Worm (Caenorhabditis elegans): ENCODE measurements around the gene srz-90.

Gene srz-90

DNA sequence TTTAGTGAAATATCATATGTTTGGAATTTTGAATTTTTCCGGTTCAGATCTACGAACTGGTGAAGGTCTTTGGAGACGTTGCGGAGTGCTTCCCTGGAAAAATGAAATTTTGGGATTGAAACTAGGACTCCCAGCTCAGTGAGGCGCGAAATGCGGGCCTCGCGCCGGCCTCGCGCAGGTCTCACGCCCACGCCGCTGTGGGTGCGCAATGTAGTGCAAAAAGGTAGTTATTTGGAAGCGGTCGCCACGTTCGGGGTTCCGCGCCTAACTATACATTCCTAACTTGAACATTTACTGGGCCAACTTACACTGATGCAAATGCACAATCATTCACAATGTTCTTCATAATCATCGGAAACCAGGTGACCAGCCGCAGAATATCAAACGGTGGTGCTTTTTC lies 27.8 kb upstream of the srz-90 start:
- no peak for TF ChIP-seq mls-2 (tag; optimal IDR thresholded peaks at IDR 0.05)
- no peak for TF ChIP-seq flh-1 (GFP tag; optimal IDR thresholded peaks at IDR 0.05)
- TF ChIP-seq nhr-2 (tag; optimal IDR thresholded peaks at IDR 0.05), result no peak
- no peak for TF ChIP-seq blmp-1 (tag; optimal IDR thresholded peaks at IDR 0.05)
- no peak for TF ChIP-seq unc-120 (tag; optimal IDR thresholded peaks at IDR 0.05; ENCODE audit: poor library complexity, severe bottlenecking)
- no peak for TF ChIP-seq nhr-237 (tag; optimal IDR thresholded peaks at IDR 0.05)
- no peak for TF ChIP-seq bed-3 (GFP tag; optimal IDR thresholded peaks at IDR 0.05)
- TF ChIP-seq nhr-28 (tag; optimal IDR thresholded peaks at IDR 0.05), result no peak
- TF ChIP-seq nhr-12 (tag; optimal IDR thresholded peaks at IDR 0.05), result no peak
- TF ChIP-seq M03D4.4 (tag; optimal IDR thresholded peaks at IDR 0.05), result no peak
- no peak for TF ChIP-seq drap-1 (GFP tag; optimal IDR thresholded peaks at IDR 0.05)
- TF ChIP-seq lin-13 (tag; optimal IDR thresholded peaks at IDR 0.05), result no peak
- TF ChIP-seq hlh-1 (tag; optimal IDR thresholded peaks at IDR 0.05), result no peak
- TF ChIP-seq sptf-1 (tag; optimal IDR thresholded peaks at IDR 0.05), result no peak
- no peak for TF ChIP-seq unc-39 (tag; optimal IDR thresholded peaks at IDR 0.05)
- no peak for TF ChIP-seq tbx-8 (GFP tag; optimal IDR thresholded peaks at IDR 0.05)
- TF ChIP-seq lin-32 (GFP tag; optimal IDR thresholded peaks at IDR 0.05), result no peak
- no peak for TF ChIP-seq ceh-83 (GFP tag; optimal IDR thresholded peaks at IDR 0.05)
- no peak for TF ChIP-seq mep-1 (tag; optimal IDR thresholded peaks at IDR 0.05)

DNA sequence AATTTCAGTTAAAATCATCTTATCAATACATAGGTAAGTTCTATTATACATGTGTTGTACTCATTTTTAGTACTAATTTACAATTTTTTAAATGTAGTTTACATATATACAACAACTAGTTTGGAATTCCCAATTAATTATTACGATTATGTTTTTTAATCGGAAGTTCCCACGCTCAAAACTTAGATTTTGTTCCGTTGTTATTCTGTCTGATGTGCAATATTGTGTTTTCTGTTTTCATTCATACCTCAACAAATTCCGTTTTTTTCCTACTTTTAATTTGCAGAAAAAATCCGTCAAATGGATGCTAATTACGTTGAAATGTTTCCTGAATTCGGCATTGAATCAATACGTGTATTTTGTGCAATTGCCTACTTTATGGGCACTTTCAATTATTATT lies 21.5 kb upstream of the srz-90 start, which contains the start of gene srw-31:
TSS of gene srw-31 (plus strand) at position 301 of the 400 bp plus-strand sequence.
- TF ChIP-seq cnd-1 (tag; optimal IDR thresholded peaks at IDR 0.05) (no peak), ceh-43 (GFP tag; optimal IDR thresholded peaks at IDR 0.05) (no peak), lin-13 (tag; optimal IDR thresholded peaks at IDR 0.05) (no peak), snpc-4 (tag; optimal IDR thresholded peaks at IDR 0.05) (no peak), hlh-1 (tag; optimal IDR thresholded peaks at IDR 0.05) (no peak), flh-1 (GFP tag; optimal IDR thresholded peaks at IDR 0.05) (no peak), ztf-11 (tag; optimal IDR thresholded peaks at IDR 0.05) (no peak)

DNA sequence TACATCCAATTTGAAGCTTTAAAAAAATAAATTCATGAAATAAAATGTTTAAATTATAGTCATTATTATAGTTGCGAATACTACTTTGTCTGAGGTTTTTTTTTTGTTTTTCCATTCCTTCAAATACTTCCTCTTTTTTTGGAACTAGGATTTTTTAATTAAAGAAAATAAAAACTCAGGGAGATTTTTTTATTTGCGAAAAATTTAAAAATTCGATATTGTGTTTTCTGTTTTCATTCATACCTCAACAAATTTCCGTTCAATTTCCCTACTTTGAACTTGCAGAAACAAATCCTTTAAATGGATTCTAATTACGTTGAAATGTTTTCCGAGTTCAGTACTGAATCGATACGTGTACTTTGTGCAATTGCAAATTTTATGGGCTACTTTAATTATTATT lies 19.3 kb upstream of the srz-90 start, which contains the start of gene srw-32:
TSS of gene srw-32 (plus strand) at position 301 of the 400 bp plus-strand sequence.
- TF ChIP-seq unc-39 (tag; optimal IDR thresholded peaks at IDR 0.05) (no peak), nhr-28 (tag; optimal IDR thresholded peaks at IDR 0.05) (no peak), hlh-1 (tag; optimal IDR thresholded peaks at IDR 0.05) (no peak), nhr-237 (tag; optimal IDR thresholded peaks at IDR 0.05) (no peak), sem-2 (GFP tag; optimal IDR thresholded peaks at IDR 0.05) (no peak), mls-2 (tag; optimal IDR thresholded peaks at IDR 0.05) (no peak), bed-3 (GFP tag; optimal IDR thresholded peaks at IDR 0.05) (no peak)

DNA sequence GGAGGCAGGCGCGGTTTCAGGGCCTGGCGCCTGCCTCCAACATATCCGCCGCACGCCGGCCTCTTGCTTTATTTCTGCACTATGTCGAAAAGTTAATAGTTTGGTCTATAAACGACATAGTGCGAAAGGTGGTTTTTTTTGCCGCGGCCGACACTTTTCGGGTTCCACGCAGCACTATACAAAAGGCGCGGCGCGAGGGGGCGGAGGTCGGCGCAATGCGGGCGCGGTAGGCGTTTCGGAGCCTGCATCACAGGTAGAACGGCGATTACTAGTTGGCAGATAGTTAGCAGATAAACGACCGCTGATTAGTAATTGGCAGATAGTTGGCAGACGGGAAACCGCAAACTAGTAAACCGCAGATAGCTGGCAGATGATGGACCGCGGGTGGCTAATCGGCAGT lies 15.1 kb upstream of the srz-90 start:
- TF ChIP-seq snpc-4 (tag; optimal IDR thresholded peaks at IDR 0.05), result no peak
- no peak for TF ChIP-seq drap-1 (GFP tag; optimal IDR thresholded peaks at IDR 0.05)
- no peak for TF ChIP-seq tbx-8 (GFP tag; optimal IDR thresholded peaks at IDR 0.05)
- no peak for TF ChIP-seq ceh-39 (tag; optimal IDR thresholded peaks at IDR 0.05)
- no peak for TF ChIP-seq unc-120 (tag; optimal IDR thresholded peaks at IDR 0.05; ENCODE audit: poor library complexity, severe bottlenecking)
- no peak for TF ChIP-seq zip-8 (tag; optimal IDR thresholded peaks at IDR 0.05)
- no peak for TF ChIP-seq nhr-28 (tag; optimal IDR thresholded peaks at IDR 0.05)
- TF ChIP-seq nhr-12 (tag; optimal IDR thresholded peaks at IDR 0.05), result no peak
- TF ChIP-seq nhr-2 (tag; optimal IDR thresholded peaks at IDR 0.05), result no peak
- TF ChIP-seq elt-3 (tag; optimal IDR thresholded peaks at IDR 0.05), result no peak
- TF ChIP-seq mls-2 (tag; optimal IDR thresholded peaks at IDR 0.05), result no peak
- no peak for TF ChIP-seq nhr-237 (tag; optimal IDR thresholded peaks at IDR 0.05)
- no peak for TF ChIP-seq cnd-1 (tag; optimal IDR thresholded peaks at IDR 0.05)
- no peak for TF ChIP-seq nhr-76 (tag; optimal IDR thresholded peaks at IDR 0.05)

DNA sequence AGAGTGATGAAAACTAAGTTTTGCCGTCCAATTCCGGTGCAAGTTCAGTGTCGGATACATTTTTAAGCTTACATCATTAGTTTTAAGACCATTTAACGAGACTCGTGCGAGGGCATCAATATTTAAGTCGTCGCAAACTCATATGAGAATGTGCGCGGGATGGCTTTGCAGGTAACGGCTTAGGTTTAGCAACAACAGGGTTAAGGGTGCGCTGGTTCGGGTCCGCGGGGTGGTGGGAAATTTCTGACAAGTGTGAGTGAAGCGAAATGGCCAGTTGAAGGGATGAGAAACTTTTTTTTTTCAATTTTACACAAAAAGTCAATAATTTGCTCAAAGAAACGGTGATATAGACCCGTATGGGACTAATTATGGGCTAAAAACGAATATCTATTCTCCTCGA lies 14.0 kb upstream of the srz-90 start:
- TF ChIP-seq sptf-1 (tag; optimal IDR thresholded peaks at IDR 0.05), result no peak
- no peak for TF ChIP-seq zip-8 (tag; optimal IDR thresholded peaks at IDR 0.05)
- no peak for TF ChIP-seq snpc-4 (tag; optimal IDR thresholded peaks at IDR 0.05)
- TF ChIP-seq ztf-11 (tag; optimal IDR thresholded peaks at IDR 0.05), result no peak
- TF ChIP-seq pha-4 (tag; optimal IDR thresholded peaks at IDR 0.05), result no peak
- TF ChIP-seq nhr-12 (tag; optimal IDR thresholded peaks at IDR 0.05), result no peak
- TF ChIP-seq mls-2 (tag; optimal IDR thresholded peaks at IDR 0.05), result no peak
- TF ChIP-seq mab-5 (tag; optimal IDR thresholded peaks at IDR 0.05), result no peak
- no peak for TF ChIP-seq hlh-1 (tag; optimal IDR thresholded peaks at IDR 0.05)
- no peak for TF ChIP-seq unc-39 (tag; optimal IDR thresholded peaks at IDR 0.05)
- TF ChIP-seq tbx-8 (GFP tag; optimal IDR thresholded peaks at IDR 0.05), result no peak
- TF ChIP-seq nhr-2 (tag; optimal IDR thresholded peaks at IDR 0.05), result no peak
- no peak for TF ChIP-seq unc-120 (tag; optimal IDR thresholded peaks at IDR 0.05; ENCODE audit: poor library complexity, severe bottlenecking)
- TF ChIP-seq lin-13 (tag; optimal IDR thresholded peaks at IDR 0.05), result no peak
- TF ChIP-seq lsy-2 (tag; optimal IDR thresholded peaks at IDR 0.05), result no peak
- TF ChIP-seq mep-1 (tag; optimal IDR thresholded peaks at IDR 0.05), result no peak
- no peak for TF ChIP-seq ham-2 (GFP tag; optimal IDR thresholded peaks at IDR 0.05)

Measured in whole organism, mixed stage, embryonic.